Worm (Caenorhabditis elegans): ENCODE data around the gene nhr-147.

DNA sequence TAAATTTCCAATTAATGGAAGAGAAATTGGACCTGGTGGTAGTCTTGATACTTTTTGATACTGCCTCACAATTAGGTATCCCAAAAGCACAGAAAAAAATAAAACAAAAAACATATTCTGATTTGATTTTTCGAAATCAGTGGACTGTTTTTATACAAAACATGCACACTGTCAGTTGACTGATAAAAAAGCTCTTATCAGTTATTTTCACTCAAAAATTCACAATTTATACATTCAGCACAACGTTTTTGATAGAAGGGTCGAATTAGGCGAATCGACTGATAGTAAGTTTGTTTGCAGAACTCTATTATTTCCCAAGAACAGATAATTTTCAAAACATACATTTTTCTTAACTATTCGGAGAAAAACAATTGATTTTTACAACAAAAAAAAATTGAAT, 18.5 kb downstream of the nhr-147 start, which contains the start of gene cyp-35A2:
- TF ChIP-seq nhr-11 (tag; optimal IDR thresholded peaks at IDR 0.05) (no peak), F16B12.6 (tag; optimal IDR thresholded peaks at IDR 0.05) (no peak), swsn-7 (tag; optimal IDR thresholded peaks at IDR 0.05) (no peak), unc-130 (tag; optimal IDR thresholded peaks at IDR 0.05) (no peak), lin-13 (GFP tag; optimal IDR thresholded peaks at IDR 0.05) (no peak), sptf-1 (tag; optimal IDR thresholded peaks at IDR 0.05) (no peak), nhr-85 (tag) (no peak), ceh-82 (tag; optimal IDR thresholded peaks at IDR 0.05) (no peak), tbx-2 (tag; optimal IDR thresholded peaks at IDR 0.05) (no peak), fos-1 (tag; optimal IDR thresholded peaks at IDR 0.05) (no peak), sox-4 (tag; optimal IDR thresholded peaks at IDR 0.05) (no peak), ama-1 (optimal IDR thresholded peaks at IDR 0.05) (no peak), nhr-237 (tag; optimal IDR thresholded peaks at IDR 0.05) (no peak)
